Fruit fly (Drosophila melanogaster) whole organism, embryonic: ENCODE measurements around the gene CG9338.

Experiments
- ATbp ChIP-seq: fragments of 200-800 bp; sonication (Bioruptor generic); optimal IDR thresholded peaks from 2 replicates; lab custom pipeline; 2017; ENCODE audit warnings: missing biosample characterization, mild to moderate bottlenecking, missing genetic modification characterization, missing genetic modification reagents
- Ada2b ChIP-seq: fragments of 200-800 bp; sonication (Bioruptor generic); IDR thresholded peaks from 2 replicates; pipeline ENCODE4 v1.3.6; 2022; ENCODE audit warnings: missing biosample characterization, missing genetic modification characterization
- B-H2 ChIP-seq: fragments of 200-800 bp; sonication (Bioruptor generic); optimal IDR thresholded peaks from 2 replicates; lab custom pipeline; 2018; ENCODE audit warnings: missing biosample characterization, mild to moderate bottlenecking, missing genetic modification characterization
- CG1024 ChIP-seq: fragments of 200-800 bp; sonication (Bioruptor generic); IDR thresholded peaks from 2 replicates; pipeline ENCODE4 v1.3.6; 2022; ENCODE audit warnings: missing biosample characterization, missing genetic modification characterization
- CG10321 ChIP-seq: fragments of 200-800 bp; sonication (Bioruptor generic); IDR thresholded peaks from 2 replicates; pipeline ENCODE4 v1.3.6; 2022; ENCODE audit warnings: missing biosample characterization, missing genetic modification characterization
- CG10366 ChIP-seq: fragments of 200-800 bp; sonication (Bioruptor generic); IDR thresholded peaks from 2 replicates; pipeline ENCODE4 v1.3.6; 2022; ENCODE audit warnings: missing biosample characterization, missing genetic modification characterization
- CG10431 ChIP-seq: fragments of 200-800 bp; sonication (Bioruptor generic); optimal IDR thresholded peaks from 3 replicates; lab custom pipeline; 2018; ENCODE audit warnings: missing biosample characterization, mild to moderate bottlenecking, missing genetic modification characterization
- CG10462 ChIP-seq: fragments of 200-800 bp; sonication (Bioruptor generic); optimal IDR thresholded peaks from 2 replicates; lab custom pipeline; 2016; ENCODE audit warnings: missing biosample characterization, missing genetic modification characterization
- CG11093 ChIP-seq: fragments of 200-800 bp; sonication (Bioruptor generic); IDR thresholded peaks from 3 replicates; pipeline ENCODE4 v1.3.6; 2022; ENCODE audit warnings: missing biosample characterization, missing genetic modification characterization
- CG11247 ChIP-seq: fragments of 200-800 bp; sonication (Bioruptor generic); IDR thresholded peaks from 2 replicates; pipeline ENCODE4 v1.3.6; 2022; ENCODE audit warnings: missing biosample characterization, missing genetic modification characterization
- CG12155 ChIP-seq: fragments of 200-800 bp; sonication (Bioruptor generic); optimal IDR thresholded peaks from 3 replicates; lab custom pipeline; 2016; ENCODE audit warnings: missing biosample characterization, missing genetic modification characterization
- CG15073 ChIP-seq: fragments of 200-800 bp; sonication (Bioruptor generic); optimal IDR thresholded peaks from 2 replicates; lab custom pipeline; 2016; ENCODE audit warnings: missing biosample characterization, missing genetic modification characterization
- CG1602 ChIP-seq: fragments of 200-800 bp; sonication (Bioruptor generic); optimal IDR thresholded peaks from 3 replicates; lab custom pipeline; 2016; ENCODE audit warnings: missing biosample characterization, missing genetic modification characterization
- CG17359 ChIP-seq: fragments of 200-800 bp; sonication (Bioruptor generic); optimal IDR thresholded peaks from 3 replicates; lab custom pipeline; 2018; ENCODE audit warnings: missing biosample characterization, mild to moderate bottlenecking, missing genetic modification characterization, moderate library complexity
- CG17802 ChIP-seq: fragments of 200-800 bp; sonication (Bioruptor generic); optimal IDR thresholded peaks from 2 replicates; lab custom pipeline; 2018; ENCODE audit warnings: missing biosample characterization, mild to moderate bottlenecking, missing genetic modification characterization, moderate library complexity
- CG18599 ChIP-seq: fragments of 200-800 bp; sonication (Bioruptor generic); optimal IDR thresholded peaks from 3 replicates; lab custom pipeline; 2017; ENCODE audit warnings: missing biosample characterization, missing genetic modification characterization, mild to moderate bottlenecking, moderate library complexity, missing genetic modification reagents
- CG3407 ChIP-seq: fragments of 200-800 bp; sonication (Bioruptor generic); optimal IDR thresholded peaks from 2 replicates; lab custom pipeline; 2018; ENCODE audit warnings: missing biosample characterization, mild to moderate bottlenecking, missing genetic modification characterization
- CG4360 ChIP-seq: fragments of 200-800 bp; sonication (Bioruptor generic); IDR thresholded peaks from 2 replicates; pipeline ENCODE4 v1.3.6; 2022; ENCODE audit warnings: missing biosample characterization, missing genetic modification characterization
- CG7928 ChIP-seq: fragments of 200-800 bp; sonication (Bioruptor generic); optimal IDR thresholded peaks from 2 replicates; lab custom pipeline; 2017; ENCODE audit warnings: missing biosample characterization, mild to moderate bottlenecking, missing genetic modification characterization
- CG8281 ChIP-seq: fragments of 200-800 bp; sonication (Bioruptor generic); optimal IDR thresholded peaks from 2 replicates; lab custom pipeline; 2018; ENCODE audit warnings: missing biosample characterization, mild to moderate bottlenecking, missing genetic modification characterization, moderate library complexity
- CG8388 ChIP-seq: fragments of 200-800 bp; sonication (Bioruptor generic); optimal IDR thresholded peaks from 2 replicates; lab custom pipeline; 2019; ENCODE audit warnings: missing biosample characterization, mild to moderate bottlenecking, missing genetic modification characterization, moderate library complexity
- CG9215 ChIP-seq: fragments of 200-800 bp; sonication (Bioruptor generic); IDR thresholded peaks from 2 replicates; pipeline ENCODE4 v1.3.6; 2022; ENCODE audit warnings: missing biosample characterization, missing genetic modification characterization
- CG9932 ChIP-seq: fragments of 200-800 bp; sonication (Bioruptor generic); IDR thresholded peaks from 2 replicates; pipeline ENCODE4 v1.3.6; 2022; ENCODE audit warnings: missing biosample characterization, missing genetic modification characterization
- Chrac-16 ChIP-seq: fragments of 200-800 bp; sonication (Bioruptor generic); optimal IDR thresholded peaks from 3 replicates; lab custom pipeline; 2016; ENCODE audit warnings: missing biosample characterization, missing genetic modification characterization
- D19B ChIP-seq: fragments of 200-800 bp; sonication (Bioruptor generic); optimal IDR thresholded peaks from 2 replicates; lab custom pipeline; 2017; ENCODE audit warnings: missing biosample characterization, mild to moderate bottlenecking, missing genetic modification characterization
- Dbx ChIP-seq: fragments of 200-800 bp; sonication (Bioruptor generic); IDR thresholded peaks from 3 replicates; pipeline ENCODE4 v1.3.6; 2022; ENCODE audit warnings: missing biosample characterization, missing genetic modification characterization
- Dref ChIP-seq: fragments of 200-800 bp; sonication (Bioruptor generic); IDR thresholded peaks from 2 replicates; pipeline ENCODE4 v1.3.6; 2022; ENCODE audit warnings: missing biosample characterization, missing genetic modification characterization
- HLH3B ChIP-seq: fragments of 200-800 bp; sonication (Bioruptor generic); IDR thresholded peaks from 2 replicates; pipeline ENCODE4 v1.3.6; 2022; ENCODE audit warnings: missing biosample characterization, missing genetic modification characterization
- Hmr ChIP-seq: fragments of 200-800 bp; sonication (Bioruptor generic); optimal IDR thresholded peaks from 3 replicates; lab custom pipeline; 2017; ENCODE audit warnings: mild to moderate bottlenecking, missing biosample characterization, missing genetic modification reagents, missing genetic modification characterization
- Hr39 ChIP-seq: fragments of >200 bp; optimal IDR thresholded peaks from 2 replicates; lab custom pipeline; 2017
- MTF-1 ChIP-seq: fragments of 200-800 bp; sonication (Bioruptor generic); optimal IDR thresholded peaks from 2 replicates; lab custom pipeline; 2018; ENCODE audit warnings: missing biosample characterization, mild to moderate bottlenecking, missing genetic modification characterization, borderline replicate concordance
- Meics ChIP-seq: fragments of 200-800 bp; sonication (Bioruptor generic); optimal IDR thresholded peaks from 2 replicates; lab custom pipeline; 2017; ENCODE audit warnings: missing biosample characterization, mild to moderate bottlenecking, missing genetic modification characterization
- Mrtf ChIP-seq: fragments of 200-800 bp; sonication (Bioruptor generic); IDR thresholded peaks from 3 replicates; pipeline ENCODE4 v1.3.6; 2022; ENCODE audit warnings: missing biosample characterization, missing genetic modification characterization
- Nf-YA ChIP-seq: fragments of 200-800 bp; sonication (Bioruptor generic); IDR thresholded peaks from 2 replicates; pipeline ENCODE4 v1.3.6; 2022; ENCODE audit warnings: missing biosample characterization, missing genetic modification characterization
- amos ChIP-seq: fragments of 200-800 bp; sonication (Bioruptor generic); IDR thresholded peaks from 2 replicates; pipeline ENCODE4 v1.3.6; 2022; ENCODE audit warnings: missing biosample characterization, missing genetic modification characterization; ENCODE audit not compliant: partially characterized antibody
- ap ChIP-seq: fragments of 200-800 bp; sonication (Bioruptor generic); IDR thresholded peaks from 2 replicates; pipeline ENCODE4 v1.3.6; 2022; ENCODE audit warnings: missing biosample characterization, missing genetic modification characterization
- btn ChIP-seq: fragments of 200-800 bp; sonication (Bioruptor generic); optimal IDR thresholded peaks from 2 replicates; lab custom pipeline; 2016; ENCODE audit warnings: missing biosample characterization, missing genetic modification characterization
- cas ChIP-seq: fragments of 200-800 bp; sonication (Bioruptor generic); IDR thresholded peaks from 2 replicates; pipeline ENCODE4 v1.3.6; 2022; ENCODE audit warnings: missing biosample characterization, missing genetic modification characterization
- chn ChIP-seq: fragments of 200-800 bp; sonication (Bioruptor generic); optimal IDR thresholded peaks from 2 replicates; lab custom pipeline; 2016; ENCODE audit warnings: missing biosample characterization, missing genetic modification characterization
- ems ChIP-seq: fragments of 200-800 bp; sonication (Bioruptor generic); optimal IDR thresholded peaks from 3 replicates; lab custom pipeline; 2016; ENCODE audit warnings: missing biosample characterization, missing genetic modification characterization
- fd102C ChIP-seq: fragments of 200-800 bp; sonication (Bioruptor generic); optimal IDR thresholded peaks from 2 replicates; lab custom pipeline; 2018; ENCODE audit warnings: missing biosample characterization, mild to moderate bottlenecking, missing genetic modification characterization, moderate library complexity
- inv ChIP-seq: fragments of 200-800 bp; sonication (Bioruptor generic); IDR thresholded peaks from 2 replicates; pipeline ENCODE4 v1.3.6; 2022; ENCODE audit warnings: missing biosample characterization, missing genetic modification characterization; ENCODE audit not compliant: partially characterized antibody
- jigr1 ChIP-seq: fragments of 200-800 bp; sonication (Bioruptor generic); IDR thresholded peaks from 3 replicates; pipeline ENCODE4 v1.3.6; 2022; ENCODE audit warnings: missing biosample characterization, missing genetic modification characterization
- knrl ChIP-seq: fragments of 200-800 bp; sonication (Bioruptor generic); IDR thresholded peaks from 3 replicates; pipeline ENCODE4 v1.3.6; 2022; ENCODE audit warnings: missing biosample characterization, missing genetic modification characterization; ENCODE audit not compliant: partially characterized antibody
- lmd ChIP-seq: fragments of 200-800 bp; sonication (Bioruptor generic); IDR thresholded peaks from 2 replicates; pipeline ENCODE4 v1.3.6; 2022; ENCODE audit warnings: missing biosample characterization, missing genetic modification characterization
- mirr ChIP-seq: fragments of 200-800 bp; sonication (Bioruptor generic); optimal IDR thresholded peaks from 3 replicates; lab custom pipeline; 2018; ENCODE audit warnings: missing biosample characterization, mild to moderate bottlenecking, missing genetic modification characterization
- nerfin-2 ChIP-seq: fragments of 200-800 bp; sonication (Bioruptor generic); IDR thresholded peaks from 2 replicates; pipeline ENCODE4 v1.3.6; 2022; ENCODE audit warnings: missing biosample characterization, missing genetic modification characterization; ENCODE audit not compliant: partially characterized antibody
- pho ChIP-seq: fragments of 200-800 bp; sonication (Bioruptor generic); optimal IDR thresholded peaks from 2 replicates; lab custom pipeline; 2016; ENCODE audit warnings: missing biosample characterization, missing genetic modification characterization
- sim ChIP-seq: fragments of 200-800 bp; sonication (Bioruptor generic); IDR thresholded peaks from 2 replicates; pipeline ENCODE4 v1.3.6; 2022; ENCODE audit warnings: missing biosample characterization, missing genetic modification characterization
- trem ChIP-seq: fragments of 200-800 bp; optimal IDR thresholded peaks from 3 replicates; lab custom pipeline; 2019; ENCODE audit warnings: missing biosample characterization, mild to moderate bottlenecking, missing genetic modification characterization, moderate library complexity
- wor ChIP-seq: fragments of 200-800 bp; sonication (Bioruptor generic); IDR thresholded peaks from 2 replicates; pipeline ENCODE4 v1.3.6; 2022; ENCODE audit warnings: missing biosample characterization, missing genetic modification characterization

The CG9338 gene

DNA sequence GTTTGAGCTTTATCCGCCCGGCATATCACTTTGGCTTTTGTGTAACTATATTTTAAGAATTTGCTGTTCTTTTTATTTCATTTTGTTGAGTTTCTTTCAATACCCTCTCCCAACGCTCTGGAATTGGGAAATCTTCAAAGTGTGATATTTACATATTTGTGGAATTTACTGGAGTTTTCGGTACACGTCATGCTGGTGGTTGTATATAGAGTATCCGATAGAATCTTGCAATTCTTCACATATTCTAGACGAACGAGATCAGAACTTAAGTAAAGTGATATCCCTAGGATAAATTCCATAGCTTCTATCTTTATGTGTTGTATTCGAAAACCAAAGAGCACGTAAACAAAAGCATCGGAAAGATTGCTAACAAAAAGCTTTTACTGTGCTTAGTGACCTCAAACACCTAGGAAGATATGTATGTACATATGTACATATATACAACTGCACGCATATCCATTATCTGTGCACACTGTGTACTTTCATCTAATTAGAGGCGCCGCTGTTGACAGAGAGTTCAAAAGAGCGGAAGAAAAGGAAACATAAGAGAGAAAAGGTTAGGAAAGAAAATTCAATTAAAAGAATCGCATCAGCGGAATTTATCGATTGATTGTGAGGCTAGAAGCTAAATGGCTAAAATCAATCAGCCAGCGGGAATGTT is 31.8 kb downstream of the CG9338 start (continued):
- peak; percentile 65 for TF ChIP-seq CG3407 (GFP tag; lab: Kevin White, UChicago)
- no peak for TF ChIP-seq trem (tag; lab: Kevin White, UChicago)
- TF ChIP-seq CG12155 (GFP tag; lab: Kevin White, UChicago) = no peak
- no peak for TF ChIP-seq Ada2b (GFP tag; lab: Robert Waterston, UW)
- TF ChIP-seq CG18599 (GFP tag; lab: Kevin White, UChicago) = peak; percentile 38
- TF ChIP-seq mirr (GFP tag; lab: Kevin White, UChicago) = peak; percentile 62
- TF ChIP-seq sim (GFP tag; lab: Robert Waterston, UW) = no peak
- no peak for TF ChIP-seq CG10366 (GFP tag; lab: Robert Waterston, UW)
- TF ChIP-seq chn = no peak
- TF ChIP-seq cas (GFP tag; lab: Robert Waterston, UW) = no peak
- TF ChIP-seq nerfin-2 = no peak
- no peak for TF ChIP-seq CG11247 (GFP tag; lab: Robert Waterston, UW)
- TF ChIP-seq CG9932 (GFP tag; lab: Robert Waterston, UW) = no peak
- TF ChIP-seq CG9215 (GFP tag; lab: Robert Waterston, UW) = no peak
- no peak for TF ChIP-seq lmd (GFP tag; lab: Robert Waterston, UW)
- no peak for TF ChIP-seq CG4360 (GFP tag; lab: Robert Waterston, UW)
- TF ChIP-seq ems (GFP tag; lab: Kevin White, UChicago) = no peak
- peak; percentile 92 for TF ChIP-seq ATbp (GFP tag; lab: Kevin White, UChicago)
- TF ChIP-seq CG11093 = no peak
- TF ChIP-seq Meics (GFP tag; lab: Kevin White, UChicago) = no peak
- TF ChIP-seq CG10462 (GFP tag; lab: Kevin White, UChicago) = no peak
- no peak for TF ChIP-seq CG17802 (tag; lab: Kevin White, UChicago)
- peak; percentile 77 for TF ChIP-seq MTF-1 (GFP tag; lab: Kevin White, UChicago)
- peak; percentile 67 for TF ChIP-seq CG17359 (tag; lab: Kevin White, UChicago)
- no peak for TF ChIP-seq amos (GFP tag; lab: Robert Waterston, UW)
- no peak for TF ChIP-seq ap (GFP tag; lab: Robert Waterston, UW)
- no peak for TF ChIP-seq knrl (GFP tag; lab: Robert Waterston, UW)
- TF ChIP-seq HLH3B (GFP tag; lab: Robert Waterston, UW) = peak; percentile 39; the same call in 1 of the 2 replicates
- TF ChIP-seq wor (GFP tag; lab: Robert Waterston, UW) = no peak
- peak; percentile 2 for TF ChIP-seq B-H2 (GFP tag; lab: Kevin White, UChicago)
- no peak for TF ChIP-seq jigr1 (GFP tag; lab: Robert Waterston, UW)
- no peak for TF ChIP-seq fd102C (GFP tag; lab: Kevin White, UChicago)
- peak; percentile 80 for TF ChIP-seq CG10431 (GFP tag; lab: Kevin White, UChicago)
- no peak for TF ChIP-seq CG8388 (GFP tag; lab: Kevin White, UChicago)
- TF ChIP-seq Hmr (GFP tag; lab: Kevin White, UChicago) = peak; percentile 19
- TF ChIP-seq Dbx (GFP tag; lab: Robert Waterston, UW) = no peak
- no peak for TF ChIP-seq Mrtf (GFP tag; lab: Robert Waterston, UW)
- TF ChIP-seq Hr39 (lab: Kevin White, UChicago) = no peak
- peak; percentile 9 for TF ChIP-seq btn
- TF ChIP-seq CG10321 = no peak
- TF ChIP-seq CG7928 (GFP tag; lab: Kevin White, UChicago) = no peak
- TF ChIP-seq CG8281 (tag; lab: Kevin White, UChicago) = peak; percentile 3
- no peak for TF ChIP-seq Chrac-16 (GFP tag; lab: Kevin White, UChicago)
- TF ChIP-seq Nf-YA (GFP tag; lab: Robert Waterston, UW) = peak; percentile 46; the same call in 1 of the 2 replicates
- no peak for TF ChIP-seq D19B (GFP tag; lab: Kevin White, UChicago)
- no peak for TF ChIP-seq CG15073 (GFP tag; lab: Kevin White, UChicago)
- no peak for TF ChIP-seq inv (GFP tag; lab: Robert Waterston, UW)
- TF ChIP-seq pho (GFP tag; lab: Kevin White, UChicago) = no peak
- no peak for TF ChIP-seq Dref
- no peak; the same call in 1 of the 2 replicates for TF ChIP-seq CG1024
- TF ChIP-seq CG1602 (GFP tag; lab: Kevin White, UChicago) = no peak
